Worm (Caenorhabditis elegans): ENCODE results near the gene nlp-29.
A peak's percentile ranks its signal among the peaks of the same experiment; 100 is the strongest.

Gene nlp-29

ce11 chrV:3984178-3984577 is at the start of gene nlp-29:
TSS of gene nlp-29 (plus strand) at chrV:3984425.
- TF ChIP-seq aly-2 (tag; optimal IDR thresholded peaks at IDR 0.05) (no peak), ztf-4 (tag; optimal IDR thresholded peaks at IDR 0.05) (no peak), jun-1 (tag; optimal IDR thresholded peaks at IDR 0.05) (no peak), nhr-25 (tag; optimal IDR thresholded peaks at IDR 0.05) (peak; percentile 75), ceh-16 (tag; optimal IDR thresholded peaks at IDR 0.05) (no peak), elt-3 (tag; optimal IDR thresholded peaks at IDR 0.05) (no peak), ceh-28 (tag; optimal IDR thresholded peaks at IDR 0.05) (no peak), snpc-4 (tag; optimal IDR thresholded peaks at IDR 0.05) (no peak), pqm-1 (tag; optimal IDR thresholded peaks at IDR 0.05) (no peak), nhr-23 (tag; optimal IDR thresholded peaks at IDR 0.05) (peak; percentile 78), zag-1 (tag; optimal IDR thresholded peaks at IDR 0.05) (no peak)

- TF ChIP-seq zag-1 (tag; optimal IDR thresholded peaks at IDR 0.05) (no peak), pqm-1 (tag; optimal IDR thresholded peaks at IDR 0.05) (peak; percentile 0), elt-2 (tag; optimal IDR thresholded peaks at IDR 0.05) (peak; percentile 78), fkh-10 (GFP tag; optimal IDR thresholded peaks at IDR 0.05) (no peak)
Measured at ce11 chrV:3935892-3936478, 48.2 kb upstream of the nlp-29 start, which contains the start of gene cyp-35A5. TSS of gene cyp-35A5 (plus strand) at chrV:3936326.

ce11 chrV:3938789-3939188 is 45.4 kb upstream of the nlp-29 start, which contains the start of gene cyp-35B1:
TSS of gene cyp-35B1 (plus strand) at chrV:3939032.
- TF ChIP-seq snpc-4 (tag; optimal IDR thresholded peaks at IDR 0.05) (no peak), pha-4 (tag; optimal IDR thresholded peaks at IDR 0.05) (no peak), ceh-28 (tag; optimal IDR thresholded peaks at IDR 0.05) (peak; percentile 19), ztf-11 (tag; optimal IDR thresholded peaks at IDR 0.05) (no peak)

ce11 chrV:3941860-3942259 is 42.4 kb upstream of the nlp-29 start, which contains the start of gene cyp-35B2:
TSS of gene cyp-35B2 (plus strand) at chrV:3942160.
- no peak for TF ChIP-seq eor-1 (tag; optimal IDR thresholded peaks at IDR 0.05)
- no peak for TF ChIP-seq ceh-16 (tag; optimal IDR thresholded peaks at IDR 0.05)

ce11 chrV:3943364-3943763 is 40.9 kb upstream of the nlp-29 start:
- TF ChIP-seq ama-1 (optimal IDR thresholded peaks at IDR 0.05) = no peak
- no peak for TF ChIP-seq lin-39 (tag; optimal IDR thresholded peaks at IDR 0.05)
- TF ChIP-seq ZK546.5 (tag; optimal IDR thresholded peaks at IDR 0.05) = no peak
- TF ChIP-seq eor-1 (tag; optimal IDR thresholded peaks at IDR 0.05) = no peak
- no peak for TF ChIP-seq snpc-4 (tag; optimal IDR thresholded peaks at IDR 0.05)
- TF ChIP-seq mdl-1 (tag; optimal IDR thresholded peaks at IDR 0.05) = no peak
- no peak for TF ChIP-seq ceh-9 (tag; optimal IDR thresholded peaks at IDR 0.05)
- TF ChIP-seq nhr-23 (tag; optimal IDR thresholded peaks at IDR 0.05) = no peak
- no peak for TF ChIP-seq sea-2 (GFP tag; optimal IDR thresholded peaks at IDR 0.05)
- no peak for TF ChIP-seq ztf-11 (tag; optimal IDR thresholded peaks at IDR 0.05)
- TF ChIP-seq fkh-2 (tag; optimal IDR thresholded peaks at IDR 0.05) = no peak
- no peak for TF ChIP-seq daf-12 (tag; optimal IDR thresholded peaks at IDR 0.05)
- no peak for TF ChIP-seq elt-1 (tag; optimal IDR thresholded peaks at IDR 0.05)
- no peak for TF ChIP-seq elt-2 (tag; optimal IDR thresholded peaks at IDR 0.05)
- TF ChIP-seq nfya-1 (tag; optimal IDR thresholded peaks at IDR 0.05; ENCODE audit: insufficient read depth) = no peak
- no peak for TF ChIP-seq fkh-10 (GFP tag; optimal IDR thresholded peaks at IDR 0.05)
- no peak for TF ChIP-seq egl-5 (tag; optimal IDR thresholded peaks at IDR 0.05)

- TF ChIP-seq mml-1 (tag; optimal IDR thresholded peaks at IDR 0.05) (no peak), nhr-23 (tag; optimal IDR thresholded peaks at IDR 0.05) (no peak), hmg-11 (tag; optimal IDR thresholded peaks at IDR 0.05) (no peak), fos-1 (tag; optimal IDR thresholded peaks at IDR 0.05) (no peak), elt-3 (tag; optimal IDR thresholded peaks at IDR 0.05) (no peak), lin-39 (tag; optimal IDR thresholded peaks at IDR 0.05) (no peak), sea-2 (GFP tag; optimal IDR thresholded peaks at IDR 0.05) (no peak), nhr-67 (tag; optimal IDR thresholded peaks at IDR 0.05) (no peak), snpc-4 (tag; optimal IDR thresholded peaks at IDR 0.05) (no peak), fkh-10 (GFP tag; optimal IDR thresholded peaks at IDR 0.05) (no peak), nhr-25 (tag; optimal IDR thresholded peaks at IDR 0.05) (no peak), nhr-11 (tag; optimal IDR thresholded peaks at IDR 0.05) (no peak), ztf-4 (tag; optimal IDR thresholded peaks at IDR 0.05) (no peak)
Measured at ce11 chrV:3945053-3945452, 39.2 kb upstream of the nlp-29 start, which contains the start of gene cyp-35B3. TSS of gene cyp-35B3 (plus strand) at chrV:3945353.

All from whole organism, L3 larva.